Fruit fly (Drosophila melanogaster) whole organism, embryonic: ENCODE results near the gene MSBP.
A peak's percentile ranks its signal among the peaks of the same experiment; 100 is the strongest.

ENCODE experiments used
- Atf6 ChIP-seq: fragments of 200-800 bp; sonication (Bioruptor generic); IDR thresholded peaks from 2 replicates; pipeline ENCODE4 v1.3.6; 2022; ENCODE audit warnings: missing biosample characterization, missing genetic modification characterization
- Bteb2 ChIP-seq: fragments of 200-800 bp; sonication (Bioruptor generic); optimal IDR thresholded peaks from 2 replicates; lab custom pipeline; 2016; ENCODE audit warnings: missing biosample characterization, missing genetic modification characterization
- CG1024 ChIP-seq: fragments of 200-800 bp; sonication (Bioruptor generic); IDR thresholded peaks from 2 replicates; pipeline ENCODE4 v1.3.6; 2022; ENCODE audit warnings: missing biosample characterization, missing genetic modification characterization
- CG10431 ChIP-seq: fragments of 200-800 bp; sonication (Bioruptor generic); optimal IDR thresholded peaks from 3 replicates; lab custom pipeline; 2018; ENCODE audit warnings: missing biosample characterization, mild to moderate bottlenecking, missing genetic modification characterization
- CG11093 ChIP-seq: fragments of 200-800 bp; sonication (Bioruptor generic); IDR thresholded peaks from 3 replicates; pipeline ENCODE4 v1.3.6; 2022; ENCODE audit warnings: missing biosample characterization, missing genetic modification characterization
- CG11398 ChIP-seq: fragments of 200-800 bp; sonication (Bioruptor generic); optimal IDR thresholded peaks from 2 replicates; lab custom pipeline; 2016; ENCODE audit warnings: missing biosample characterization, missing genetic modification characterization
- CG11695 ChIP-seq: fragments of 200-800 bp; sonication (Bioruptor generic); IDR thresholded peaks from 3 replicates; pipeline ENCODE4 v1.3.6; 2022; ENCODE audit warnings: missing biosample characterization, missing genetic modification characterization
- CG16813 ChIP-seq: fragments of 200-800 bp; sonication (Bioruptor generic); IDR thresholded peaks from 3 replicates; pipeline ENCODE4 v1.3.6; 2022; ENCODE audit warnings: missing biosample characterization, missing genetic modification characterization; ENCODE audit not compliant: partially characterized antibody
- CG17328 ChIP-seq: fragments of 200-800 bp; sonication (Bioruptor generic); IDR thresholded peaks from 2 replicates; pipeline ENCODE4 v1.3.6; 2022; ENCODE audit warnings: missing biosample characterization, missing genetic modification characterization
- CG18476 ChIP-seq: fragments of 200-800 bp; sonication (Bioruptor generic); optimal IDR thresholded peaks from 2 replicates; lab custom pipeline; 2016; ENCODE audit warnings: missing biosample characterization, mild to moderate bottlenecking, missing genetic modification characterization
- CG31365 ChIP-seq: fragments of 200-800 bp; sonication (Bioruptor generic); optimal IDR thresholded peaks from 2 replicates; lab custom pipeline; 2018; ENCODE audit warnings: missing biosample characterization, mild to moderate bottlenecking, missing genetic modification characterization
- CG3163 ChIP-seq: fragments of 200-800 bp; sonication (Bioruptor generic); optimal IDR thresholded peaks from 3 replicates; lab custom pipeline; 2016; ENCODE audit warnings: missing biosample characterization, missing genetic modification characterization
- CG32532 ChIP-seq: fragments of 200-800 bp; sonication (Bioruptor generic); IDR thresholded peaks from 2 replicates; pipeline ENCODE4 v1.3.6; 2022; ENCODE audit warnings: missing biosample characterization, missing genetic modification characterization
- CG32767 ChIP-seq: fragments of 200-800 bp; sonication (Bioruptor generic); IDR thresholded peaks from 2 replicates; pipeline ENCODE4 v1.3.6; 2022; ENCODE audit warnings: missing biosample characterization, missing genetic modification characterization
- CG3838 ChIP-seq: fragments of 200-800 bp; sonication (Bioruptor generic); optimal IDR thresholded peaks from 3 replicates; lab custom pipeline; 2016; ENCODE audit warnings: missing biosample characterization, missing genetic modification characterization
- CG4360 ChIP-seq: fragments of 200-800 bp; sonication (Bioruptor generic); IDR thresholded peaks from 2 replicates; pipeline ENCODE4 v1.3.6; 2022; ENCODE audit warnings: missing biosample characterization, missing genetic modification characterization
- CG8388 ChIP-seq: fragments of 200-800 bp; sonication (Bioruptor generic); optimal IDR thresholded peaks from 2 replicates; lab custom pipeline; 2019; ENCODE audit warnings: missing biosample characterization, mild to moderate bottlenecking, missing genetic modification characterization, moderate library complexity
- Dbx ChIP-seq: fragments of 200-800 bp; sonication (Bioruptor generic); IDR thresholded peaks from 3 replicates; pipeline ENCODE4 v1.3.6; 2022; ENCODE audit warnings: missing biosample characterization, missing genetic modification characterization
- Doc2 ChIP-seq: fragments of 200-800 bp; sonication (Bioruptor generic); IDR thresholded peaks from 2 replicates; pipeline ENCODE4 v1.3.6; 2022; ENCODE audit warnings: missing biosample characterization, missing genetic modification characterization
- Fer2 ChIP-seq: fragments of 200-800 bp; sonication (Bioruptor generic); optimal IDR thresholded peaks from 2 replicates; lab custom pipeline; 2018; ENCODE audit warnings: missing biosample characterization, mild to moderate bottlenecking, missing genetic modification characterization, moderate library complexity
- Gug ChIP-seq: fragments of 200-800 bp; sonication (Bioruptor generic); IDR thresholded peaks from 4 replicates; pipeline ENCODE4 v1.3.6; 2022; ENCODE audit warnings: missing biosample characterization, missing genetic modification characterization
- Hr51 ChIP-seq, 2 experiments: fragments of 200-800 bp; sonication (Bioruptor generic); optimal IDR thresholded peaks; 2 replicates in 1 of 2; 3 replicates in 1 of 2; lab custom pipeline; 2016 to 2018; ENCODE audit warnings: missing biosample characterization in 2 of 2, missing genetic modification characterization in 2 of 2, mild to moderate bottlenecking in 1 of 2, moderate library complexity in 1 of 2
- NFAT ChIP-seq: fragments of 200-800 bp; sonication (Bioruptor generic); IDR thresholded peaks from 2 replicates; pipeline ENCODE4 v1.3.6; 2022; ENCODE audit warnings: missing biosample characterization, missing genetic modification characterization
- PHDP ChIP-seq: fragments of 200-800 bp; sonication (Bioruptor generic); optimal IDR thresholded peaks from 3 replicates; lab custom pipeline; 2018; ENCODE audit warnings: missing biosample characterization, mild to moderate bottlenecking, missing genetic modification characterization, moderate library complexity
- Poxn ChIP-seq: fragments of 200-800 bp; sonication (Bioruptor generic); IDR thresholded peaks from 2 replicates; pipeline ENCODE4 v1.3.6; 2022; ENCODE audit warnings: missing biosample characterization, missing genetic modification characterization
- Side ChIP-seq: fragments of 200-800 bp; sonication (Bioruptor generic); optimal IDR thresholded peaks from 2 replicates; lab custom pipeline; 2016; ENCODE audit warnings: missing biosample characterization, missing genetic modification characterization
- Spps ChIP-seq: fragments of 200-800 bp; sonication (Bioruptor generic); optimal IDR thresholded peaks from 2 replicates; lab custom pipeline; 2018; ENCODE audit warnings: missing biosample characterization, mild to moderate bottlenecking, missing genetic modification characterization
- Sry-δ ChIP-seq: fragments of 200-800 bp; sonication (Bioruptor generic); optimal IDR thresholded peaks from 2 replicates; lab custom pipeline; 2016; ENCODE audit warnings: missing biosample characterization, missing genetic modification characterization
- Tbp ChIP-seq: fragments of >200 bp; optimal IDR thresholded peaks from 2 replicates; lab custom pipeline; 2018; ENCODE audit warnings: missing biosample characterization, missing genetic modification characterization
- Trl ChIP-seq, 3 experiments: fragments of >200 bp in 2 of 3; fragments of 200-800 bp in 1 of 3; sonication (Bioruptor generic) in 1 of 3; optimal IDR thresholded peaks; 2 replicates in 1 of 3; 3 replicates in 2 of 3; lab custom pipeline; 2016 to 2017; ENCODE audit warnings: missing biosample characterization in 1 of 3, missing genetic modification characterization in 1 of 3
- Xbp1 ChIP-seq: fragments of 200-800 bp; sonication (Bioruptor generic); optimal IDR thresholded peaks from 3 replicates; lab custom pipeline; 2016; ENCODE audit warnings: missing biosample characterization, mild to moderate bottlenecking, missing genetic modification characterization
- bsh ChIP-seq, 2 experiments: fragments of 200-800 bp; sonication (Bioruptor generic); optimal IDR thresholded peaks; 2 replicates each; lab custom pipeline; 2017 to 2018; ENCODE audit warnings: mild to moderate bottlenecking in 2 of 2, missing biosample characterization in 2 of 2, missing genetic modification characterization in 2 of 2, moderate library complexity in 1 of 2
- esg ChIP-seq: fragments of 200-800 bp; sonication (Bioruptor generic); conservative IDR thresholded peaks from 2 replicates; pipeline ENCODE4 v1.3.6; 2022; ENCODE audit warnings: missing biosample characterization, missing genetic modification characterization
- h ChIP-seq: fragments of >200 bp; optimal IDR thresholded peaks from 2 replicates; lab custom pipeline; 2017
- her ChIP-seq: fragments of 200-800 bp; sonication (Bioruptor generic); optimal IDR thresholded peaks from 2 replicates; lab custom pipeline; 2016; ENCODE audit warnings: missing biosample characterization, missing genetic modification characterization
- jing ChIP-seq: fragments of 200-800 bp; sonication (Bioruptor generic); optimal IDR thresholded peaks from 2 replicates; lab custom pipeline; 2018; ENCODE audit warnings: missing biosample characterization, mild to moderate bottlenecking, missing genetic modification characterization
- kay ChIP-seq: fragments of 200-800 bp; sonication (Bioruptor generic); optimal IDR thresholded peaks from 2 replicates; lab custom pipeline; 2016; ENCODE audit warnings: missing biosample characterization, missing genetic modification characterization
- ken ChIP-seq: fragments of 200-800 bp; sonication (Bioruptor generic); IDR thresholded peaks from 3 replicates; pipeline ENCODE4 v1.3.6; 2022; ENCODE audit warnings: missing biosample characterization, missing genetic modification characterization
- klu ChIP-seq: fragments of 200-800 bp; sonication (Bioruptor generic); IDR thresholded peaks from 2 replicates; pipeline ENCODE4 v1.3.6; 2022; ENCODE audit warnings: missing biosample characterization, missing genetic modification characterization
- kni ChIP-seq: fragments of 200-800 bp; sonication (Bioruptor generic); optimal IDR thresholded peaks from 3 replicates; lab custom pipeline; 2017; ENCODE audit warnings: mild to moderate bottlenecking, missing biosample characterization, missing genetic modification reagents, missing genetic modification characterization
- lilli ChIP-seq: fragments of 200-800 bp; sonication (Bioruptor generic); optimal IDR thresholded peaks from 3 replicates; lab custom pipeline; 2016; ENCODE audit warnings: missing biosample characterization, missing genetic modification characterization
- nmo ChIP-seq: fragments of 200-800 bp; sonication (Bioruptor generic); optimal IDR thresholded peaks from 2 replicates; lab custom pipeline; 2018; ENCODE audit warnings: missing biosample characterization, mild to moderate bottlenecking, missing genetic modification characterization, moderate library complexity
- pita ChIP-seq: fragments of 200-800 bp; sonication (Bioruptor generic); optimal IDR thresholded peaks from 2 replicates; lab custom pipeline; 2017; ENCODE audit warnings: missing biosample characterization, mild to moderate bottlenecking, missing genetic modification characterization
- repo ChIP-seq: fragments of 200-800 bp; sonication (Bioruptor generic); optimal IDR thresholded peaks from 2 replicates; lab custom pipeline; 2016; ENCODE audit warnings: missing biosample characterization, missing genetic modification characterization
- sens ChIP-seq: fragments of 200-800 bp; sonication (Bioruptor generic); peaks from one replicate; lab custom pipeline; 2016; ENCODE audit warnings: missing biosample characterization, missing genetic modification characterization
- tgo ChIP-seq: fragments of 200-800 bp; sonication (Bioruptor generic); IDR thresholded peaks from 3 replicates; pipeline ENCODE4 v1.3.6; 2022; ENCODE audit warnings: missing biosample characterization, missing genetic modification characterization
- trh ChIP-seq: fragments of 200-800 bp; sonication (Bioruptor generic); optimal IDR thresholded peaks from 2 replicates; lab custom pipeline; 2016; ENCODE audit warnings: missing biosample characterization, missing genetic modification characterization
- unc-4 ChIP-seq: fragments of 200-800 bp; sonication (Bioruptor generic); IDR thresholded peaks from 2 replicates; pipeline ENCODE4 v1.3.6; 2022; ENCODE audit warnings: missing biosample characterization, missing genetic modification characterization; ENCODE audit not compliant: partially characterized antibody
- wdn ChIP-seq: fragments of 200-800 bp; sonication (Bioruptor generic); IDR thresholded peaks from 2 replicates; pipeline ENCODE4 v1.3.6; 2022; ENCODE audit warnings: missing biosample characterization, missing genetic modification characterization

Gene MSBP

dm6 chrX:15870777-15871757 is 18.8 kb downstream of the MSBP start (continued):
- TF ChIP-seq CG32532 (GFP tag; lab: Robert Waterston, UW): peak; percentile 16; the same call in 1 of the 2 replicates
- TF ChIP-seq CG18476: peak; percentile 64
- peak; percentile 73 for TF ChIP-seq CG31365 (tag; lab: Kevin White, UChicago)
- 0 out of 2 replicates have a peak, but pooled peaks have one; percentile 25 for TF ChIP-seq CG4360
- no peak for TF ChIP-seq jing (GFP tag; lab: Kevin White, UChicago)
- no peak for TF ChIP-seq CG11093 (GFP tag; lab: Robert Waterston, UW)
- peak; percentile 69 for TF ChIP-seq PHDP (tag; lab: Kevin White, UChicago)
- TF ChIP-seq bsh (GFP tag; optimal IDR thresholded peaks at IDR 0.05; lab: Kevin White, UChicago): peak in 1 of 2 experiments; percentile 53
- TF ChIP-seq NFAT: peak; percentile 31; the same call in 1 of the 2 replicates
- peak in 1 of 2 experiments; percentile 49 for TF ChIP-seq Hr51 (GFP tag; optimal IDR thresholded peaks at IDR 0.05; lab: Kevin White, UChicago)
- no peak for TF ChIP-seq nmo
- peak; percentile 51 for TF ChIP-seq repo (GFP tag; lab: Kevin White, UChicago)
- TF ChIP-seq Side (GFP tag; lab: Kevin White, UChicago): peak; percentile 31
- no peak for TF ChIP-seq CG17328 (GFP tag; lab: Robert Waterston, UW)
- no peak for TF ChIP-seq lilli (GFP tag; lab: Kevin White, UChicago)
- TF ChIP-seq sens (GFP tag; lab: Kevin White, UChicago): peak; percentile 87
- 0 out of 2 replicates have a peak, but pooled peaks have one; percentile 2 for TF ChIP-seq CG1024 (GFP tag; lab: Robert Waterston, UW)
- TF ChIP-seq Dbx (GFP tag; lab: Robert Waterston, UW): peak; percentile 53; the same call in 1 of the 3 replicates
- TF ChIP-seq CG8388 (GFP tag; lab: Kevin White, UChicago): no peak
- TF ChIP-seq Atf6 (GFP tag; lab: Robert Waterston, UW): peak; percentile 78
- no peak for TF ChIP-seq Poxn (GFP tag; lab: Robert Waterston, UW)
- TF ChIP-seq wdn (GFP tag; lab: Robert Waterston, UW): peak; percentile 31; the same call in 1 of the 2 replicates
- peak; percentile 25 for TF ChIP-seq Sry-δ (GFP tag; lab: Kevin White, UChicago)
- TF ChIP-seq CG3163 (GFP tag; lab: Kevin White, UChicago): peak; percentile 57
- peak; percentile 11 for TF ChIP-seq Xbp1 (GFP tag; lab: Kevin White, UChicago)
- peak; percentile 57 for TF ChIP-seq Fer2 (tag; lab: Kevin White, UChicago)
- no peak for TF ChIP-seq ken
- TF ChIP-seq trh (GFP tag; lab: Kevin White, UChicago): peak; percentile 25
- no peak for TF ChIP-seq h
- no peak for TF ChIP-seq Tbp
- peak; percentile 31 for TF ChIP-seq kay (GFP tag; lab: Kevin White, UChicago)
- peak; percentile 16; the same call in 1 of the 2 replicates for TF ChIP-seq CG32767
- TF ChIP-seq CG16813: no peak
- TF ChIP-seq CG11695 (GFP tag; lab: Robert Waterston, UW): peak; percentile 61; the same call in 1 of the 3 replicates
- no peak for TF ChIP-seq Spps
- TF ChIP-seq Bteb2 (GFP tag; lab: Kevin White, UChicago): peak; percentile 75
- no peak for TF ChIP-seq esg (GFP tag; lab: Robert Waterston, UW)
- no peak for TF ChIP-seq kni (GFP tag; lab: Kevin White, UChicago)
- peak; percentile 34 for TF ChIP-seq CG3838
- TF ChIP-seq unc-4: no peak
- TF ChIP-seq pita: no peak
- no peak for TF ChIP-seq Gug (GFP tag; lab: Robert Waterston, UW)
- peak; percentile 42 for TF ChIP-seq her
- TF ChIP-seq CG10431 (GFP tag; lab: Kevin White, UChicago): peak; percentile 100
- no peak; the same call in 2 of the 3 replicates for TF ChIP-seq tgo (GFP tag; lab: Robert Waterston, UW)
- TF ChIP-seq CG11398 (GFP tag; lab: Kevin White, UChicago): peak; percentile 31
- no peak for TF ChIP-seq Doc2 (GFP tag; lab: Robert Waterston, UW)
- TF ChIP-seq Trl (optimal IDR thresholded peaks at IDR 0.05; lab: Kevin White, UChicago): no peak
- TF ChIP-seq Trl (GFP tag; optimal IDR thresholded peaks at IDR 0.05; lab: Kevin White, UChicago): peak; percentile 50
- no peak for TF ChIP-seq klu (GFP tag; lab: Robert Waterston, UW)
